Fruit fly (Drosophila melanogaster): ENCODE measurements around the gene spel1.

spel1 gene

dm6 chr2L:14367274-14367669 is 5.4 kb downstream of the spel1 start (continued):
- TF ChIP-seq fkh (GFP tag; optimal IDR thresholded peaks at IDR 0.05) = no peak
- peak; percentile 52 for TF ChIP-seq Eip75B (GFP tag; optimal IDR thresholded peaks at IDR 0.05)
- peak; percentile 22 for TF ChIP-seq Hr39 (GFP tag; optimal IDR thresholded peaks at IDR 0.05)
- TF ChIP-seq OdsH (GFP tag; optimal IDR thresholded peaks at IDR 0.05) = peak; percentile 65
- peak; percentile 75 for TF ChIP-seq spab (GFP tag; optimal IDR thresholded peaks at IDR 0.05)
- peak; percentile 28 for TF ChIP-seq CG11902 (GFP tag; optimal IDR thresholded peaks at IDR 0.05)
- peak; percentile 71 for TF ChIP-seq Met (GFP tag; optimal IDR thresholded peaks at IDR 0.05)
- TF ChIP-seq Lpt (GFP tag; optimal IDR thresholded peaks at IDR 0.05) = no peak

dm6 chr2L:14368833-14369232 is 7.0 kb downstream of the spel1 start:
- TF ChIP-seq dac (GFP tag; optimal IDR thresholded peaks at IDR 0.05) (no peak), ss (GFP tag; optimal IDR thresholded peaks at IDR 0.05) (peak in 1 of 2 experiments; percentile 1), Eip78C (GFP tag) (peak; percentile 57)

dm6 chr2L:14369933-14370776 is 8.3 kb downstream of the spel1 start:
- TF ChIP-seq Eip75B (GFP tag; optimal IDR thresholded peaks at IDR 0.05) (peak; percentile 91), Ets96B (tag; optimal IDR thresholded peaks at IDR 0.05) (peak; percentile 69), CG3032 (tag; optimal IDR thresholded peaks at IDR 0.05) (peak; percentile 94), fd85E (GFP tag; optimal IDR thresholded peaks at IDR 0.05) (peak; percentile 86), Blimp-1 (GFP tag; optimal IDR thresholded peaks at IDR 0.05) (peak; percentile 89), CG31627 (GFP tag; optimal IDR thresholded peaks at IDR 0.05) (peak; percentile 96), Hr4 (GFP tag; optimal IDR thresholded peaks at IDR 0.05) (peak; percentile 88), topi (GFP tag; optimal IDR thresholded peaks at IDR 0.05) (peak; percentile 85), CG15336 (GFP tag; IDR thresholded peaks at IDR 0.05) (peak; percentile 98), Lpt (GFP tag; optimal IDR thresholded peaks at IDR 0.05) (peak; percentile 94), cyc (GFP tag; optimal IDR thresholded peaks at IDR 0.05) (peak; percentile 82), CG8319 (GFP tag; optimal IDR thresholded peaks at IDR 0.05) (peak; percentile 92), CG6808 (GFP tag; optimal IDR thresholded peaks at IDR 0.05) (peak; percentile 94), Sox14 (GFP tag; optimal IDR thresholded peaks at IDR 0.05) (peak; percentile 96), fkh (GFP tag; optimal IDR thresholded peaks at IDR 0.05) (no peak), CG11902 (GFP tag; optimal IDR thresholded peaks at IDR 0.05) (peak; percentile 78), Gug (GFP tag; IDR thresholded peaks at IDR 0.05) (peak; percentile 94), CG11762 (GFP tag; optimal IDR thresholded peaks at IDR 0.05; ENCODE audit: insufficient read depth) (peak; percentile 94), Eip78C (GFP tag) (peak; percentile 95), acj6 (GFP tag; optimal IDR thresholded peaks at IDR 0.05) (peak; percentile 94), pdm3 (GFP tag; optimal IDR thresholded peaks at IDR 0.05) (peak; percentile 95), CG6854 (GFP tag; optimal IDR thresholded peaks at IDR 0.05) (peak; percentile 96), dac (GFP tag; optimal IDR thresholded peaks at IDR 0.05) (peak; percentile 92), lz (GFP tag; optimal IDR thresholded peaks at IDR 0.05) (peak; percentile 96), spab (GFP tag; optimal IDR thresholded peaks at IDR 0.05) (peak; percentile 94), achi (GFP tag; optimal IDR thresholded peaks at IDR 0.05) (peak; percentile 93), dsx (GFP tag; optimal IDR thresholded peaks at IDR 0.05; ENCODE audit: poor library complexity, severe bottlenecking) (peak; percentile 55), CG8632 (GFP tag; optimal IDR thresholded peaks at IDR 0.05) (peak; percentile 90), Smox (GFP tag; optimal IDR thresholded peaks at IDR 0.05) (peak; percentile 95), Met (GFP tag; optimal IDR thresholded peaks at IDR 0.05) (peak; percentile 82), svp (GFP tag) (peak; percentile 96), CG10669 (GFP tag; optimal IDR thresholded peaks at IDR 0.05) (peak; percentile 93), CG16779 (tag; optimal IDR thresholded peaks at IDR 0.05) (peak; percentile 92), OdsH (GFP tag; optimal IDR thresholded peaks at IDR 0.05) (peak; percentile 97), Eip93F (GFP tag; optimal IDR thresholded peaks at IDR 0.05) (peak; percentile 80), CG6276 (GFP tag; optimal IDR thresholded peaks at IDR 0.05) (peak; percentile 97), CG34406 (GFP tag; optimal IDR thresholded peaks at IDR 0.05) (peak; percentile 93), net (GFP tag; optimal IDR thresholded peaks at IDR 0.05) (peak; percentile 96), CG9139 (GFP tag; optimal IDR thresholded peaks at IDR 0.05) (peak; percentile 42), Hr38 (GFP tag; optimal IDR thresholded peaks at IDR 0.05) (peak; percentile 37), Hr39 (GFP tag; optimal IDR thresholded peaks at IDR 0.05) (peak; percentile 98), fd59A (GFP tag; optimal IDR thresholded peaks at IDR 0.05) (peak; percentile 88), eg (GFP tag; IDR thresholded peaks at IDR 0.05) (peak; percentile 98)

Measured in whole organism, prepupa.